Worm (Caenorhabditis elegans) whole organism, L4 larva: ENCODE measurements around the gene tbx-2.
A peak's percentile ranks its signal among the peaks of the same experiment; 100 is the strongest.

ENCODE experiments used
- F26F4.8 ChIP-seq: fragments of 200-800 bp; sonication (Bioruptor generic); conservative IDR thresholded peaks from 2 replicates; pipeline ENCODE4 v1.3.6; 2022; ENCODE audit warnings: missing genetic modification characterization, missing compliant biosample characterization
- F44E2.7 ChIP-seq: fragments of 200-800 bp; sonication (Bioruptor generic); IDR thresholded peaks from 2 replicates; pipeline ENCODE4 v2.1.2; 2022; ENCODE audit warnings: missing genetic modification characterization, missing compliant biosample characterization
- T26A8.4 ChIP-seq: fragments of 200-800 bp; sonication (Bioruptor generic); IDR thresholded peaks from 2 replicates; pipeline ENCODE4 v1.3.6; 2022; ENCODE audit warnings: missing genetic modification characterization, missing compliant biosample characterization
- Y75B8A.6 ChIP-seq: fragments of 200-800 bp; sonication (Bioruptor generic); IDR thresholded peaks from 2 replicates; pipeline ENCODE4 v1.3.6; 2022; ENCODE audit warnings: missing genetic modification reagents, missing genetic modification characterization, missing compliant biosample characterization
- ceh-28 ChIP-seq: fragments of 150-350 bp; optimal IDR thresholded peaks from 2 replicates; lab custom pipeline; 2014; ENCODE audit warnings: missing biosample characterization, missing genetic modification reagents, missing genetic modification characterization
- ceh-62 ChIP-seq: sonication (generic microtip); optimal IDR thresholded peaks from 2 replicates; lab custom pipeline; 2017; ENCODE audit warnings: missing biosample characterization, missing genetic modification characterization
- ceh-82 ChIP-seq: sonication (generic microtip); optimal IDR thresholded peaks from 2 replicates; lab custom pipeline; 2017; ENCODE audit warnings: missing biosample characterization, missing genetic modification characterization
- cey-2 ChIP-seq: sonication (generic microtip); optimal IDR thresholded peaks from 3 replicates; lab custom pipeline; 2017; ENCODE audit warnings: missing genetic modification characterization, mild to moderate bottlenecking, missing compliant biosample characterization, antibody characterized with exemption, borderline replicate concordance; ENCODE audit not compliant: insufficient read depth
- ctbp-1 ChIP-seq: fragments of 200-800 bp; sonication (Bioruptor generic); IDR thresholded peaks from 2 replicates; pipeline ENCODE4 v1.3.6; 2022; ENCODE audit warnings: missing genetic modification reagents, missing genetic modification characterization, missing compliant biosample characterization
- daf-16 ChIP-seq, 3 experiments: sonication (generic microtip); optimal IDR thresholded peaks; 2 replicates each; lab custom pipeline; 2016 to 2017; ENCODE audit warnings: missing genetic modification characterization in 3 of 3, missing genetic modification reagents in 3 of 3, mild to moderate bottlenecking in 2 of 3, missing compliant biosample characterization in 2 of 3, missing biosample characterization in 1 of 3, moderate library complexity in 1 of 3
- daf-19 ChIP-seq: fragments of 200-800 bp; sonication (Bioruptor generic); conservative IDR thresholded peaks from 2 replicates; pipeline ENCODE4 v1.3.6; 2022; ENCODE audit warnings: missing genetic modification characterization, missing compliant biosample characterization
- dmd-9 ChIP-seq: fragments of 200-800 bp; sonication (Bioruptor generic); IDR thresholded peaks from 2 replicates; pipeline ENCODE4 v1.3.6; 2022; ENCODE audit warnings: missing genetic modification reagents, missing genetic modification characterization, missing compliant biosample characterization
- dpl-1 ChIP-seq: fragments of 150-350 bp; optimal IDR thresholded peaks from 2 replicates; lab custom pipeline; 2014; ENCODE audit warnings: missing biosample characterization, missing genetic modification reagents, missing genetic modification characterization
- dve-1 ChIP-seq: sonication (generic microtip); optimal IDR thresholded peaks from 2 replicates; lab custom pipeline; 2017; ENCODE audit warnings: antibody characterized with exemption, mild to moderate bottlenecking, missing genetic modification characterization, missing compliant biosample characterization; ENCODE audit not compliant: insufficient read depth
- fos-1 ChIP-seq: fragments of 150-350 bp; optimal IDR thresholded peaks from 2 replicates; lab custom pipeline; 2014; ENCODE audit warnings: missing biosample characterization, missing genetic modification characterization
- hlh-11 ChIP-seq: fragments of 200-800 bp; sonication (Bioruptor generic); optimal IDR thresholded peaks from 2 replicates; lab custom pipeline; 2018; ENCODE audit warnings: mild to moderate bottlenecking, missing genetic modification characterization, missing compliant biosample characterization
- lin-38 ChIP-seq: fragments of 200-800 bp; sonication (Bioruptor generic); IDR thresholded peaks from 2 replicates; pipeline ENCODE4 v1.3.6; 2022; ENCODE audit warnings: missing genetic modification reagents, missing genetic modification characterization, missing compliant biosample characterization
- lin-39 ChIP-seq: fragments of 150-350 bp; optimal IDR thresholded peaks from 2 replicates; lab custom pipeline; 2014; ENCODE audit warnings: missing biosample characterization, missing genetic modification reagents, missing genetic modification characterization
- lsy-2 ChIP-seq, 2 experiments: fragments of 150-350 bp in 1 of 2; sonication (generic microtip) in 1 of 2; optimal IDR thresholded peaks; 2 replicates each; lab custom pipeline; 2014 to 2017; ENCODE audit warnings: missing biosample characterization in 2 of 2, missing genetic modification characterization in 2 of 2
- mes-2 ChIP-seq: sonication (generic microtip); optimal IDR thresholded peaks from 2 replicates; lab custom pipeline; 2016; ENCODE audit warnings: missing genotype, mild to moderate bottlenecking, missing genetic modification characterization, missing compliant biosample characterization; ENCODE audit not compliant: poor library complexity, severe bottlenecking
- nhr-102 ChIP-seq: sonication (generic microtip); optimal IDR thresholded peaks from 2 replicates; lab custom pipeline; 2016; ENCODE audit warnings: mild to moderate bottlenecking, missing genetic modification characterization, moderate library complexity, missing compliant biosample characterization
- nhr-6 ChIP-seq: fragments of 150-350 bp; optimal IDR thresholded peaks from 2 replicates; lab custom pipeline; 2014; ENCODE audit warnings: missing biosample characterization, missing genetic modification characterization
- nhr-77 ChIP-seq: fragments of 150-350 bp; optimal IDR thresholded peaks from 2 replicates; lab custom pipeline; 2014; ENCODE audit warnings: missing biosample characterization, missing genetic modification characterization
- sdz-12 ChIP-seq: fragments of 200-800 bp; sonication (Bioruptor generic); optimal IDR thresholded peaks from 2 replicates; lab custom pipeline; 2018; ENCODE audit warnings: mild to moderate bottlenecking, missing genetic modification characterization, missing compliant biosample characterization
- snpc-4 ChIP-seq: fragments of 150-350 bp; optimal IDR thresholded peaks from 2 replicates; lab custom pipeline; 2014; ENCODE audit warnings: missing biosample characterization, missing genetic modification characterization
- unc-62 ChIP-seq, 3 experiments: fragments of 150-350 bp in 1 of 3; sonication (generic microtip); optimal IDR thresholded peaks in 2 of 3; peaks in 1 of 3; 1 replicate in 1 of 3; 2 replicates in 2 of 3; lab custom pipeline; 2014 to 2017; ENCODE audit warnings: missing biosample characterization in 3 of 3, missing genetic modification characterization in 3 of 3, missing genetic modification reagents in 3 of 3, missing genotype in 1 of 3

The tbx-2 gene

DNA sequence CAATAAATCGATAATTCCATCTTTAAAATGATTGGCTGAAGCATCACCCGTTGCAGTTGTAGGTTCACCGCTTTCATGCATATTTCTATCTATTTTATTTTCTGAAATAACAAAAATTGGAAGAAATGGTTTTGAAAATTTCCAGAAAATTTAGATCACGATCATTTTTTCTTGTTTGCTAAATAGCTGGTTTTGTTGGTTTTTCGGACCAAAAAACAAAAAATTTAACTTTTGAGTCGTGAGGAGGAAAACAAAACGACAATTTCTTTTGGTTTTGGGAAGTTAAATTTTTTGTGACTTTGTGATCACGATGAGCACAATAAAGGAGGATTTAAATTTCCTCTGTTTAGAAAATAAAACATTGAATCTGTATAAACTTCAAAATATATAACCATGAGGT lies 29.1 kb upstream of the tbx-2 start, which contains the start of gene T10F2.2:
Gene T10F2.2, minus strand, starts transcription at position 101 of the 400 bp plus-strand sequence.
- TF ChIP-seq nhr-102 (tag; lab: Kevin White, UChicago) (no peak), lin-39 (tag; lab: Kevin White, UChicago) (no peak), sdz-12 (GFP tag; lab: Kevin White, UChicago) (no peak), hlh-11 (no peak), dve-1 (tag; lab: Kevin White, UChicago) (no peak)

ce11 chrIII:5162820-5163631 lies 26.9 kb upstream of the tbx-2 start, which contains the start of gene gars-1:
gars-1 (minus strand) TSS chrIII:5163627.
- no peak for TF ChIP-seq hlh-11
- TF ChIP-seq Y75B8A.6 (GFP tag; lab: Robert Waterston, UW), result no peak
- peak; percentile 17 for TF ChIP-seq nhr-6 (tag; lab: Kevin White, UChicago)
- TF ChIP-seq lin-38 (GFP tag; lab: Robert Waterston, UW), result 0 out of 2 replicates have a peak, but pooled peaks have one; percentile 12
- TF ChIP-seq daf-16 (GFP tag; optimal IDR thresholded peaks at IDR 0.05; lab: Kevin White, UChicago), result no peak
- TF ChIP-seq daf-16 (tag; optimal IDR thresholded peaks at IDR 0.05; lab: Kevin White, UChicago), result peak; percentile 14
- TF ChIP-seq mes-2, result peak; percentile 8
- no peak for TF ChIP-seq fos-1 (tag; lab: Kevin White, UChicago)
- peak; percentile 11 for TF ChIP-seq dpl-1 (GFP tag; lab: Kevin White, UChicago)
- peak in 1 of 2 experiments; percentile 2 for TF ChIP-seq lsy-2 (tag; optimal IDR thresholded peaks at IDR 0.05; lab: Kevin White, UChicago)
- no peak for TF ChIP-seq snpc-4
- TF ChIP-seq daf-19, result no peak
- peak; percentile 9 for TF ChIP-seq nhr-77

- no peak for TF ChIP-seq hlh-11
- TF ChIP-seq unc-62 (GFP tag; optimal IDR thresholded peaks at IDR 0.05 in 1 of 2; lab: Kevin White, UChicago), result peak in 1 of 2 experiments; percentile 91
- no peak for TF ChIP-seq unc-62 (tag; optimal IDR thresholded peaks at IDR 0.05; lab: Kevin White, UChicago)
- 0 out of 2 replicates have a peak, but pooled peaks have one; percentile 12 for TF ChIP-seq F26F4.8 (GFP tag; lab: Robert Waterston, UW)
- TF ChIP-seq, all 104 proteins: peak for 2
These were observed 24.7 kb upstream of the tbx-2 start for ce11 chrIII:5160803-5161202.

- TF ChIP-seq ceh-28 (tag; lab: Kevin White, UChicago) (no peak), lin-38 (GFP tag; lab: Robert Waterston, UW) (peak; percentile 34)
- TF ChIP-seq, all 104 proteins: peak for 1
These were observed 23.4 kb upstream of the tbx-2 start, which contains the start of gene T10F2.5 for ce11 chrIII:5159505-5159904. T10F2.5 (minus strand) TSS chrIII:5159605.

ce11 chrIII:5158674-5159073 lies 22.6 kb upstream of the tbx-2 start, which contains the start of gene oxy-4:
oxy-4 (minus strand) TSS chrIII:5158774.
- TF ChIP-seq T26A8.4 (GFP tag; lab: Robert Waterston, UW) (no peak), dmd-9 (GFP tag; lab: Robert Waterston, UW) (no peak), dpl-1 (GFP tag; lab: Kevin White, UChicago) (no peak), ceh-62 (tag; lab: Kevin White, UChicago) (no peak), ceh-82 (tag; lab: Kevin White, UChicago) (no peak), Y75B8A.6 (GFP tag; lab: Robert Waterston, UW) (no peak), cey-2 (no peak)

DNA sequence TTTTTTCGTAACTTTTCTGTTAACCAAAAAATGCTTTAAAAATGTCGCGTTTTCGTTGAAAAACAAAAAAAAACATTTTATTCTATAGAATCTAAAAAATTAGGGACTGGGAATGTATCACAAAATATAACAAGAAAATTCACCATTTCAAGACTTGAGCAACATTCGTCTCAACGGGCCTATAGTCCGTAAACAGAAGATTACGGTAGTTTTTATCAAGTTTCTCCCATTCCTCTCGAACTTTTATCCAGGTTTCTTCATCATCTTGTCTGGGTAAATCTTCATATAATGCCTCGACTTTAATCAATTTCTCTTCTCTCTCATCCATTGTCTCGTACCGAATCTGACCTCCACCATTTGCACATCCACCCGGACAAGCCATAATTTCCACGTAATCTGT lies 19.3 kb upstream of the tbx-2 start:
- no peak for TF ChIP-seq F44E2.7 (GFP tag; lab: Robert Waterston, UW)
- TF ChIP-seq ctbp-1 (GFP tag; lab: Robert Waterston, UW), result 0 out of 2 replicates have a peak, but pooled peaks have one; percentile 11
- peak; percentile 7 for TF ChIP-seq mes-2
- TF ChIP-seq lin-38 (GFP tag; lab: Robert Waterston, UW), result 0 out of 2 replicates have a peak, but pooled peaks have one; percentile 12
